Fruit fly (Drosophila melanogaster): ENCODE data around the gene CG13950.

DNA sequence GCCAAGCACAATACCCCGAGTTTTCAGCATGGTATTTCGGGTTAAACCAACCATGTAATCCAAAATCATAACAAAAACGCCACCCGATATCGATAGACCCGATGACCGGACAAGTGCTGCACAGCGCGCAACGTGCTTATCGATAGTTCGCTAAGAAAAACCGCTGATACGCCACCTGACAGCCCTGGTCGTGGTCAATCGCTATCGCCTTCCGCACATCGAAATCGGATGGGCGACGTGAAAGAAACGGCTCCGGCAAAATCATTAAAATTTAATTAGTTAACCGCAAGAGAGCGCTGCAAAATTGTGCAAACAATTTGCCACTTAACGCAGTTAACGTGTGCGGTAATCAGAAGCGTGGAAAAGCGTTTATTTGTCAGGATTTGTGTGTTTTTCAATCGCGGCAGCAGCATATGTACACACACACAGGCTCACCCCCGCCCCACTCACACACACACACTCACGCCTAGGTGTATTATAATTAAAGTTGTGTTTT is 34.2 kb upstream of the CG13950 start, which contains the start of the genes CG3862 and dock:
- TF ChIP-seq insv (optimal IDR thresholded peaks at IDR 0.05) (no peak), h (optimal IDR thresholded peaks at IDR 0.05) (peak; percentile 41), Sin3A (optimal IDR thresholded peaks at IDR 0.05) (no peak), psq (optimal IDR thresholded peaks at IDR 0.05) (no peak), ttk (optimal IDR thresholded peaks at IDR 0.05) (no peak)
